Fruit fly (Drosophila melanogaster) whole organism, wandering third instar larva: ENCODE results near the gene Zip71B.

ENCODE experiments used
- CG9705 ChIP-seq: fragments of 200-800 bp; sonication (Bioruptor generic); optimal IDR thresholded peaks from 2 replicates; lab custom pipeline; 2018; ENCODE audit warnings: missing biosample characterization, mild to moderate bottlenecking, missing genetic modification characterization
- CrebA ChIP-seq: fragments of 200-800 bp; sonication (Bioruptor generic); optimal IDR thresholded peaks from 2 replicates; lab custom pipeline; 2016; ENCODE audit warnings: missing biosample characterization, mild to moderate bottlenecking, missing genetic modification characterization, borderline replicate concordance
- Dfd ChIP-seq: fragments of >200 bp; optimal IDR thresholded peaks from 2 replicates; lab custom pipeline; 2017; ENCODE audit warnings: missing biosample characterization, missing genetic modification characterization
- GATAd ChIP-seq: sonication (Bioruptor generic); optimal IDR thresholded peaks from 2 replicates; lab custom pipeline; 2016; ENCODE audit warnings: missing biosample characterization, missing genetic modification characterization
- HLH106 ChIP-seq: fragments of 200-800 bp; optimal IDR thresholded peaks from 3 replicates; lab custom pipeline; 2019; ENCODE audit warnings: missing biosample characterization, mild to moderate bottlenecking, missing genetic modification characterization, moderate library complexity
- Hnf4 ChIP-seq: fragments of 200-800 bp; sonication (Bioruptor generic); optimal IDR thresholded peaks from 2 replicates; lab custom pipeline; 2016; ENCODE audit warnings: missing biosample characterization, mild to moderate bottlenecking, missing genetic modification characterization
- Hr78 ChIP-seq: fragments of >200 bp; optimal IDR thresholded peaks from 2 replicates; lab custom pipeline; 2017; ENCODE audit warnings: missing biosample characterization, missing genetic modification characterization
- Hr83 ChIP-seq: fragments of 200-300 bp; sonication (Bioruptor generic); optimal IDR thresholded peaks from 2 replicates; lab custom pipeline; 2016; ENCODE audit warnings: missing biosample characterization, mild to moderate bottlenecking, missing genetic modification characterization, moderate library complexity; ENCODE audit not compliant: poor library complexity, severe bottlenecking
- Jra ChIP-seq: sonication (Bioruptor generic); optimal IDR thresholded peaks from 2 replicates; lab custom pipeline; 2016; ENCODE audit warnings: missing biosample characterization, missing genetic modification characterization
- Myc ChIP-seq: fragments of >200 bp; optimal IDR thresholded peaks from 2 replicates; lab custom pipeline; 2017
- OdsH ChIP-seq: fragments of 200-800 bp; sonication (Bioruptor generic); optimal IDR thresholded peaks from 2 replicates; lab custom pipeline; 2016; ENCODE audit warnings: missing biosample characterization, mild to moderate bottlenecking, missing genetic modification characterization
- Rel ChIP-seq, 2 experiments: fragments of 200-800 bp; sonication (Bioruptor generic) in 1 of 2; optimal IDR thresholded peaks; 2 replicates in 1 of 2; 3 replicates in 1 of 2; lab custom pipeline; 2016 to 2019; ENCODE audit warnings: mild to moderate bottlenecking in 2 of 2, missing biosample characterization in 2 of 2, missing genetic modification characterization in 2 of 2, moderate library complexity in 1 of 2
- Sp1 ChIP-seq: fragments of 200-800 bp; sonication (Bioruptor generic); optimal IDR thresholded peaks from 3 replicates; lab custom pipeline; 2019; ENCODE audit warnings: missing biosample characterization, mild to moderate bottlenecking, missing genetic modification characterization, moderate library complexity
- Vsx2 ChIP-seq: fragments of 200-300, 225-300 bp; sonication (Bioruptor generic); optimal IDR thresholded peaks from 2 replicates; lab custom pipeline; 2018; ENCODE audit warnings: missing biosample characterization, missing genetic modification characterization; ENCODE audit not compliant: partially characterized antibody
- br ChIP-seq: fragments of 200-800 bp; sonication (Bioruptor generic); optimal IDR thresholded peaks from 2 replicates; lab custom pipeline; 2016; ENCODE audit warnings: missing biosample characterization, missing genetic modification characterization
- brk ChIP-seq: fragments of 200-800 bp; sonication (Bioruptor generic); optimal IDR thresholded peaks from 2 replicates; lab custom pipeline; 2016; ENCODE audit warnings: missing biosample characterization, mild to moderate bottlenecking, missing genetic modification characterization
- dl ChIP-seq, 2 experiments: fragments of 175-275, 200-275 bp in 1 of 2; fragments of 200-275 bp in 1 of 2; sonication (Bioruptor generic); optimal IDR thresholded peaks; lab custom pipeline; 2018; ENCODE audit warnings: mild to moderate bottlenecking in 2 of 2, missing biosample characterization in 2 of 2, missing genetic modification characterization in 2 of 2, moderate library complexity in 2 of 2; ENCODE audit not compliant: partially characterized antibody in 2 of 2, insufficient read depth in 1 of 2
- dmrt93B ChIP-seq: fragments of 200-800 bp; sonication (Bioruptor generic); optimal IDR thresholded peaks from 2 replicates; lab custom pipeline; 2018; ENCODE audit warnings: missing biosample characterization, mild to moderate bottlenecking, missing genetic modification characterization
- dsf ChIP-seq: sonication (Bioruptor generic); optimal IDR thresholded peaks from 2 replicates; lab custom pipeline; 2016; ENCODE audit warnings: missing biosample characterization, missing genetic modification characterization, borderline replicate concordance
- ey ChIP-seq: fragments of 200-800 bp; sonication (Bioruptor generic); optimal IDR thresholded peaks from 2 replicates; lab custom pipeline; 2016; ENCODE audit warnings: missing biosample characterization, missing genetic modification characterization
- foxo ChIP-seq, 2 experiments: fragments of 200-800 bp; sonication (Bioruptor generic); optimal IDR thresholded peaks; 2 replicates in 1 of 2; 3 replicates in 1 of 2; lab custom pipeline; 2016 to 2017; ENCODE audit warnings: missing biosample characterization in 2 of 2, missing genetic modification characterization in 2 of 2
- fru ChIP-seq: fragments of 200-800 bp; sonication (Bioruptor generic); optimal IDR thresholded peaks from 3 replicates; lab custom pipeline; 2016; ENCODE audit warnings: missing biosample characterization, mild to moderate bottlenecking, missing genetic modification characterization
- h ChIP-seq: fragments of 200-800 bp; sonication (Bioruptor generic); optimal IDR thresholded peaks from 3 replicates; lab custom pipeline; 2016; ENCODE audit warnings: missing biosample characterization, mild to moderate bottlenecking, missing genetic modification characterization
- jim ChIP-seq: fragments of 175-275, 200-325 bp; sonication (Bioruptor generic); optimal IDR thresholded peaks from 2 replicates; lab custom pipeline; 2016; ENCODE audit warnings: missing biosample characterization, mild to moderate bottlenecking, missing genetic modification characterization
- lola ChIP-seq: fragments of >200 bp; optimal IDR thresholded peaks from 2 replicates; lab custom pipeline; 2017; ENCODE audit warnings: missing biosample characterization, missing genetic modification characterization
- pan ChIP-seq: fragments of >200 bp; optimal IDR thresholded peaks from 2 replicates; lab custom pipeline; 2017
- psq ChIP-seq: fragments of 200-800 bp; sonication (Bioruptor generic); optimal IDR thresholded peaks from 3 replicates; lab custom pipeline; 2017; ENCODE audit warnings: missing biosample characterization, mild to moderate bottlenecking, missing genetic modification characterization, moderate library complexity
- rgr ChIP-seq: fragments of 200-800 bp; sonication (Bioruptor generic); optimal IDR thresholded peaks from 3 replicates; lab custom pipeline; 2016; ENCODE audit warnings: missing biosample characterization, mild to moderate bottlenecking, missing genetic modification characterization
- sage ChIP-seq: fragments of 200-800 bp; sonication (Bioruptor generic); optimal IDR thresholded peaks from 2 replicates; lab custom pipeline; 2016; ENCODE audit warnings: missing biosample characterization, mild to moderate bottlenecking, missing genetic modification characterization
- usp ChIP-seq: fragments of >200 bp; optimal IDR thresholded peaks from 2 replicates; lab custom pipeline; 2017; ENCODE audit warnings: missing biosample characterization, missing genetic modification characterization
- woc ChIP-seq: sonication (Bioruptor generic); optimal IDR thresholded peaks from 2 replicates; lab custom pipeline; 2016; ENCODE audit warnings: missing biosample characterization, mild to moderate bottlenecking, missing genetic modification characterization

Gene Zip71B

DNA sequence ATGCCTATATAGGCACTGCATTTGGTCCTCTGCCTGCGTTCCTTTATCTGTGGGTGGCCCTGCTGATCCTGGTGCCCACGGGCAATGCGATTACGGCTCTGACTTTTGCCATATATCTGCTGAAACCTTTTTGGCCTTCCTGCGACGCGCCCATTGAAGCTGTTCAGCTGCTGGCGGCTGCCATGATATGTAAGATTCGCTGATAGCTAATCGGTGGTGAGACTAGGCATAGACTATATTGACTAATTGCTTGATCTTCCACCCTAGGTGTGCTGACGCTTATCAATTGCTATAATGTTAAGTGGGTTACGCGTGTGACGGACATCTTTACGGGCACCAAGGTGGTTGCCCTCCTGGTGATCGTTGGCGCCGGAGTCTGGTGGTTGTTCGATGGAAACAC, 2.2 kb upstream of the Zip71B start:
- TF ChIP-seq lola (GFP tag; lab: Kevin White, UChicago) (no peak), OdsH (GFP tag; lab: Kevin White, UChicago) (no peak), Hnf4 (GFP tag; lab: Kevin White, UChicago) (no peak), GATAd (GFP tag; lab: Kevin White, UChicago) (no peak), Dfd (GFP tag; lab: Kevin White, UChicago) (no peak), usp (no peak), dmrt93B (GFP tag; lab: Kevin White, UChicago) (no peak), Hr78 (GFP tag; lab: Kevin White, UChicago) (no peak)

DNA sequence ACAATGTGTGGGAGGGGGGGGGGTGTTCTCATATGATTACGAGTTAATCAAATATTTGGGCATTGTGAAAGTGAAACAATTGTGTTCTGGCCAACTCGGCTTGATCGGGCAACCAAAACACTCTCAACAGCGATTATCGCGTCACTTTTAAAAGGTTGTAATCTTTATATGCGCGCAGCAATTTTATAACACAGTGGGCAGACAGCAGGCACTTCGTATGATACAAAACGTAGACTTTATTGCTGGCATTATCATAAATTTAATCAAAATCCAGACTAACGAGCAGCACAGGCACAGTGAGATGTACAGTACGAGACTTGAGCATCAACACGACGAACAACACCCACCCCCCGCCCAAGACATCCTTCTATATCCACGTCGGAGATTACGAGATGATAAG, 718 bp downstream of the Zip71B start:
- TF ChIP-seq br (GFP tag; lab: Kevin White, UChicago) (peak; percentile 3), Hnf4 (GFP tag; lab: Kevin White, UChicago) (no peak), Rel (GFP tag; optimal IDR thresholded peaks at IDR 0.05; lab: Kevin White, UChicago) (no peak), Rel (tag; optimal IDR thresholded peaks at IDR 0.05; lab: Kevin White, UChicago) (peak; percentile 8), Sp1 (GFP tag; lab: Kevin White, UChicago) (peak; percentile 22)

DNA sequence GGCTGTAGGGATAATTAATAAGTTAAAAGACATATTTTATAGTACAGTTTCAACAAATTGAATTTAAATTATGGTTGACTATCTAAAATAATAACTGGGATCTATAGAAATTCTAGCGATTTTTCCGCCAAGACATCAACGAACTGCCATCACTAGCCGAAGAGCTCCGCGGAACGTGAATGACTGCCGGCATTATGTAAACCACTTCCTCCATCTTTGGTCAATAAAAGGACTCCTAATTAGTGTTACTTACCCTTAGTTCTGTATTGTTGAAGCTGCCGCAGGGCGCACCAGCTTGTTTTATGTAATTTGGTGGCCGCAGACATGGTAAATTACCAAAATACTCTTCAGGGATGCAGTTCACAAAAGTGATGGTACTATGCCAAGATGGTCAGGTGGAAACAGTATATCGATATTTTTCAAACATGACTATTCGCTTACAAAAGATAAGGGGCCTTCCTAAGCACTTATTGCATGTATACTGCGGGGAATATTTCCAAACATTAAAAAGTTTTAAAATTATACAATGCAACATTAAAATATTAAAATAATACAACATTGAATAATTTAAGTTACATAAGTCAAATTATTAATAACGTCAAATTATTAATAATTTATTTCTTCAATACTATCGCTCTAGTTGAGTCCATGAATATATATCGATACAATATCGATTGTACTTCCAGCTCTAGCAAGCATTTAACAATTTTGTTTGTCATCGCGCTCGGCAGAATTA, 7.4 kb downstream of the Zip71B start, which contains the start of the genes mRpL39 and Prosbeta2:
Gene mRpL39, minus strand, starts transcription at position 383 of the 736 bp plus-strand sequence.
Gene Prosbeta2, plus strand, starts transcription at position 668 of the 736 bp plus-strand sequence.
- TF ChIP-seq CG9705 (GFP tag; lab: Kevin White, UChicago) (peak; percentile 48), rgr (no peak), h (GFP tag; lab: Kevin White, UChicago) (peak; percentile 36), dmrt93B (GFP tag; lab: Kevin White, UChicago) (peak; percentile 42), dl (GFP tag; optimal IDR thresholded peaks at IDR 0.05; lab: Kevin White, UChicago; ENCODE audit: insufficient read depth in 1 of 2, partially characterized antibody in 2 of 2) (no peak), Dfd (GFP tag; lab: Kevin White, UChicago) (no peak), psq (no peak), pan (lab: Kevin White, UChicago) (no peak), Myc (lab: Kevin White, UChicago) (peak; percentile 71), HLH106 (tag; lab: Kevin White, UChicago) (peak; percentile 78), ey (no peak), foxo (GFP tag; optimal IDR thresholded peaks at IDR 0.05; lab: Kevin White, UChicago) (peak in 1 of 2 experiments; percentile 63), Rel (GFP tag; optimal IDR thresholded peaks at IDR 0.05; lab: Kevin White, UChicago) (no peak), Rel (tag; optimal IDR thresholded peaks at IDR 0.05; lab: Kevin White, UChicago) (peak; percentile 40), woc (GFP tag; lab: Kevin White, UChicago) (peak; percentile 34), Vsx2 (GFP tag; lab: Kevin White, UChicago) (no peak), Hr83 (GFP tag; lab: Kevin White, UChicago) (peak; percentile 41), fru (GFP tag; lab: Kevin White, UChicago) (peak; percentile 1), dsf (GFP tag; lab: Kevin White, UChicago) (no peak)

DNA sequence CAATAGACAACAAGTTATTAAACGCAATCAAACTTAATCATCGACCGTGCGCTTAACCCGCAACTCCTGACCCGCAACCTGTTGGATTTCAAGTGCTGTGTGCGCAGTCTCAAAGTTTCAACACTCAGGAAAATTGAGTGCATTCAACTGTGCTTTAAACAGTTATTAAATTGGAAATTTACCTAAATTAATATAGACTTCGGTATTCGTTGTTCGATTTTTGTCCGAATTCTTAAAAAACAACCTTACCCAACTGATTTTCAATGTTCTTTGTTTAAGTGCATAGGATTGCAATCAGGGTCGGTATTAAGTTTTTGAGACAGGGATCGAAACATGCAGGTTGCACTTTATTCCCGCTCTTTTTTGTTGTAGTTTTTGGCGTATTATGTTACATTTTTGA, 13.0 kb downstream of the Zip71B start:
- no peak for TF ChIP-seq jim (GFP tag; lab: Kevin White, UChicago)
- TF ChIP-seq CrebA (GFP tag; lab: Kevin White, UChicago) = no peak
- TF ChIP-seq rgr = peak; percentile 51
- TF ChIP-seq sage (GFP tag; lab: Kevin White, UChicago) = no peak
- peak; percentile 70 for TF ChIP-seq h (GFP tag; lab: Kevin White, UChicago)
- TF ChIP-seq pan (lab: Kevin White, UChicago) = no peak
- peak; percentile 55 for TF ChIP-seq ey
- peak; percentile 34 for TF ChIP-seq HLH106 (tag; lab: Kevin White, UChicago)
- TF ChIP-seq OdsH (GFP tag; lab: Kevin White, UChicago) = peak; percentile 59
- no peak for TF ChIP-seq usp
- TF ChIP-seq fru (GFP tag; lab: Kevin White, UChicago) = peak; percentile 51
- peak; percentile 42 for TF ChIP-seq Hnf4 (GFP tag; lab: Kevin White, UChicago)
- peak; percentile 39 for TF ChIP-seq br (GFP tag; lab: Kevin White, UChicago)
- TF ChIP-seq GATAd (GFP tag; lab: Kevin White, UChicago) = no peak
- peak in 1 of 2 experiments; percentile 50 for TF ChIP-seq foxo (GFP tag; optimal IDR thresholded peaks at IDR 0.05; lab: Kevin White, UChicago)
- no peak for TF ChIP-seq Dfd (GFP tag; lab: Kevin White, UChicago)
- no peak for TF ChIP-seq Jra (GFP tag; lab: Kevin White, UChicago)
- peak; percentile 18 for TF ChIP-seq psq
- no peak for TF ChIP-seq Myc (lab: Kevin White, UChicago)
- TF ChIP-seq brk (GFP tag; lab: Kevin White, UChicago) = peak; percentile 9
- TF ChIP-seq, all 38 proteins: peak for 11
